Fruit fly (Drosophila melanogaster): Measurements from ENCODE around the gene CG3117.

- no peak for TF ChIP-seq foxo (GFP tag; optimal IDR thresholded peaks at IDR 0.05)
- no peak for TF ChIP-seq dmrt93B (GFP tag; optimal IDR thresholded peaks at IDR 0.05)
- TF ChIP-seq OdsH (GFP tag; optimal IDR thresholded peaks at IDR 0.05) = no peak
- no peak for TF ChIP-seq Hr78 (GFP tag; optimal IDR thresholded peaks at IDR 0.05)
- TF ChIP-seq Jra (GFP tag; optimal IDR thresholded peaks at IDR 0.05) = no peak
- TF ChIP-seq CG32264 (GFP tag; optimal IDR thresholded peaks at IDR 0.05) = no peak
- no peak for TF ChIP-seq fru (GFP tag; optimal IDR thresholded peaks at IDR 0.05)
- no peak for TF ChIP-seq h (GFP tag; optimal IDR thresholded peaks at IDR 0.05)
- TF ChIP-seq tai (GFP tag; optimal IDR thresholded peaks at IDR 0.05) = no peak
- no peak for TF ChIP-seq psq (GFP tag; optimal IDR thresholded peaks at IDR 0.05)
- no peak for TF ChIP-seq woc (GFP tag; optimal IDR thresholded peaks at IDR 0.05)
- TF ChIP-seq HLH106 (tag; optimal IDR thresholded peaks at IDR 0.05) = no peak
- TF ChIP-seq lola (GFP tag; optimal IDR thresholded peaks at IDR 0.05) = no peak
- TF ChIP-seq dl (GFP tag; optimal IDR thresholded peaks at IDR 0.05; ENCODE audit: insufficient read depth in 1 of 2, partially characterized antibody in 2 of 2) = no peak
These were observed 18.7 kb upstream of the CG3117 start for dm6 chr2L:2865560-2866309.
